Fruit fly (Drosophila melanogaster) whole organism, adult: Measurements from ENCODE around the gene beg.

ENCODE experiments used
- CG14711 ChIP-seq: fragments of 200-800 bp; sonication (Bioruptor generic); optimal IDR thresholded peaks from 2 replicates; lab custom pipeline; 2018; ENCODE audit warnings: missing biosample characterization, mild to moderate bottlenecking, missing genetic modification characterization, moderate library complexity
- CG7045 ChIP-seq: fragments of 200-800 bp; sonication (Bioruptor generic); optimal IDR thresholded peaks from 2 replicates; lab custom pipeline; 2017; ENCODE audit warnings: missing biosample characterization, mild to moderate bottlenecking, missing genetic modification characterization
- cic ChIP-seq: fragments of 200-800 bp; sonication (Bioruptor generic); optimal IDR thresholded peaks from 2 replicates; lab custom pipeline; 2017; ENCODE audit warnings: missing biosample characterization, mild to moderate bottlenecking, missing genetic modification characterization, moderate library complexity

DNA sequence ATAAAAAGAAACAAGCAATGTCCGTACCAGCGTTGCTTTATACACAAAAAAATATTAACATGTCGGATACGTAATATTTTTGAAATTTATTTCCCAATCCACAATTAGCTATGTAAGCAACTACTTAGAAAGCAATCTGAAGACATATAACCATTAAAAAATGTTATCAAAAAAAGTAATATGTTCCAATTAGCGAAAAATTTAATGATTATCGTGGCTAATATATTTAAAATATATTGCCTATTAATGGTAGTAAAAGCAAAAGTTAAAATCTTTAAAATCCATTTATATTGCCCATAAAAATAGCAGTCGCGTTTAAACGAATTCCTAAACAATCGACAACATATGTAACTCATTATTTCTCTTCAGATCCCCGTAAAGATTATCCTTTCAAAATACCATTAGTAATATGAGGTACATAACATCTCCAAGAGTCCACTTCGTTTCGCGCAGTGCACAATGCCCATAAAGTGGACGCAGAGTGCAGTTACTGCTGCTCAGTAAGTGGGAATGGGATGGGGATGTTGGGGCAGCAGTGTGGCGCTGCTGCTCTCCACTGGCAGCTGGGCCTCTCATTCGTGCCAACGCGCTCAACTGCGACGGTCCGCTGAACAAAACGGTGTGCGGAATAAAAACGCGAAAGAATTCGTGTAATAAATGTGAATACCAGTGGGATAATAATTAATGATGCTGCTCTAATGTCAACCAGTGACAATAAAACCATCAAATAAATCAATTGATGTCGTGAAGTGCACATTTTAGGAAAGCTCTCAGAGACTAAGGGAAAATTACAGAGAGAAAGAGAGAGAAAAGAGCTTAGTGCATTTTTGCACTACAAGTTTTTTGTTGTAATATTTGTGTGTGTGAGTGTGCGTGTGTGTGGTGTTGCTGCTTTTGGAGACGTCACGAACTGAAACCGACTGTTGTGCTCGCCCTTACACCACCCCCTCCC is 49.1 kb upstream of the beg start:
- TF ChIP-seq cic (GFP tag; lab: Kevin White, UChicago): peak; percentile 16
- peak; percentile 58 for TF ChIP-seq CG7045
- peak; percentile 1 for TF ChIP-seq CG14711 (tag; lab: Kevin White, UChicago)
